Worm (Caenorhabditis elegans) whole organism, midembryonic: ENCODE results near the gene ceeh-2.

ENCODE experiments used
- T22C8.4 ChIP-seq: fragments of 200-800 bp; sonication (Bioruptor generic); IDR thresholded peaks from 2 replicates; pipeline ENCODE4 v1.3.6; 2022; ENCODE audit warnings: missing genetic modification characterization, missing compliant biosample characterization
- cog-1 ChIP-seq: sonication (generic microtip); optimal IDR thresholded peaks from 2 replicates; lab custom pipeline; 2016; ENCODE audit warnings: missing genetic modification characterization, missing compliant biosample characterization
- flt-1 ChIP-seq: fragments of 200-800 bp; sonication (Bioruptor generic); IDR thresholded peaks from 2 replicates; pipeline ENCODE4 v1.3.6; 2022; ENCODE audit warnings: missing genetic modification characterization, missing compliant biosample characterization
- klf-2 ChIP-seq: fragments of 200-800 bp; sonication (Bioruptor generic); conservative IDR thresholded peaks from 2 replicates; pipeline ENCODE4 v1.3.6; 2022; ENCODE audit warnings: missing genetic modification reagents, missing genetic modification characterization, missing compliant biosample characterization
- med-1 ChIP-seq: sonication (generic microtip); optimal IDR thresholded peaks from 2 replicates; lab custom pipeline; 2017; ENCODE audit warnings: missing genetic modification characterization, mild to moderate bottlenecking, missing compliant biosample characterization, antibody characterized with exemption, missing genetic modification reagents; ENCODE audit not compliant: insufficient read depth
- ref-1 ChIP-seq: fragments of 200-800 bp; sonication (Bioruptor generic); conservative IDR thresholded peaks from 2 replicates; pipeline ENCODE4 v1.3.6; 2022; ENCODE audit warnings: missing genetic modification reagents, missing genetic modification characterization, missing compliant biosample characterization
- tab-1 ChIP-seq: fragments of 200-800 bp; sonication (Bioruptor generic); IDR thresholded peaks from 2 replicates; pipeline ENCODE4 v1.3.6; 2022; ENCODE audit warnings: missing genetic modification characterization, missing compliant biosample characterization
- ztf-23 ChIP-seq: fragments of 200-800 bp; sonication (Bioruptor generic); IDR thresholded peaks from 2 replicates; pipeline ENCODE4 v1.3.6; 2022; ENCODE audit warnings: missing genetic modification reagents, missing genetic modification characterization, missing compliant biosample characterization
- ztf-29 ChIP-seq: fragments of 200-800 bp; sonication (Bioruptor generic); IDR thresholded peaks from 2 replicates; pipeline ENCODE4 v1.3.6; 2022; ENCODE audit warnings: missing genetic modification reagents, missing genetic modification characterization, missing compliant biosample characterization

Gene ceeh-2

ce11 chrV:10387412-10387811 lies 29.7 kb upstream of the ceeh-2 start:
- no peak for TF ChIP-seq flt-1 (GFP tag; lab: Robert Waterston, UW)
- TF ChIP-seq tab-1 (GFP tag; lab: Robert Waterston, UW), result no peak
- TF ChIP-seq cog-1 (tag; lab: Kevin White, UChicago), result no peak
- no peak for TF ChIP-seq klf-2 (GFP tag; lab: Robert Waterston, UW)
- TF ChIP-seq ztf-29 (GFP tag; lab: Robert Waterston, UW), result no peak
- TF ChIP-seq ref-1, result no peak
- no peak for TF ChIP-seq ztf-23 (GFP tag; lab: Robert Waterston, UW)
- no peak for TF ChIP-seq med-1
- TF ChIP-seq T22C8.4 (GFP tag; lab: Robert Waterston, UW), result no peak

ce11 chrV:10383950-10384349 lies 26.2 kb upstream of the ceeh-2 start, which contains the start of gene spe-10:
spe-10 (plus strand) TSS chrV:10384250.
- TF ChIP-seq flt-1 (GFP tag; lab: Robert Waterston, UW) (no peak), T22C8.4 (GFP tag; lab: Robert Waterston, UW) (no peak)

- TF ChIP-seq ztf-29 (GFP tag; lab: Robert Waterston, UW), result no peak
- no peak for TF ChIP-seq ztf-23 (GFP tag; lab: Robert Waterston, UW)
- TF ChIP-seq flt-1 (GFP tag; lab: Robert Waterston, UW), result no peak
- no peak for TF ChIP-seq cog-1 (tag; lab: Kevin White, UChicago)
- TF ChIP-seq T22C8.4 (GFP tag; lab: Robert Waterston, UW), result no peak
- no peak for TF ChIP-seq med-1
- no peak for TF ChIP-seq ref-1
- no peak for TF ChIP-seq tab-1 (GFP tag; lab: Robert Waterston, UW)
- TF ChIP-seq klf-2 (GFP tag; lab: Robert Waterston, UW), result no peak
These were observed 24.4 kb upstream of the ceeh-2 start, which contains the start of gene pqn-2 for ce11 chrV:10382142-10382541. pqn-2 (plus strand) TSS chrV:10382442.

- TF ChIP-seq T22C8.4 (GFP tag; lab: Robert Waterston, UW) (no peak), med-1 (no peak), ztf-23 (GFP tag; lab: Robert Waterston, UW) (no peak), flt-1 (GFP tag; lab: Robert Waterston, UW) (no peak), cog-1 (tag; lab: Kevin White, UChicago) (no peak), klf-2 (GFP tag; lab: Robert Waterston, UW) (no peak), ref-1 (no peak), ztf-29 (GFP tag; lab: Robert Waterston, UW) (no peak), tab-1 (GFP tag; lab: Robert Waterston, UW) (no peak)
These were observed 24.0 kb upstream of the ceeh-2 start, which contains the start of gene abu-1 for ce11 chrV:10381726-10382125. abu-1 (minus strand) TSS chrV:10381826.

ce11 chrV:10379761-10380160 lies 22.1 kb upstream of the ceeh-2 start:
- TF ChIP-seq cog-1 (tag; lab: Kevin White, UChicago) (no peak), flt-1 (GFP tag; lab: Robert Waterston, UW) (no peak), ref-1 (no peak), ztf-29 (GFP tag; lab: Robert Waterston, UW) (no peak), med-1 (no peak), tab-1 (GFP tag; lab: Robert Waterston, UW) (no peak), T22C8.4 (GFP tag; lab: Robert Waterston, UW) (no peak), klf-2 (GFP tag; lab: Robert Waterston, UW) (no peak), ztf-23 (GFP tag; lab: Robert Waterston, UW) (no peak)

ce11 chrV:10379293-10379692 lies 21.6 kb upstream of the ceeh-2 start, which contains the start of gene AC3.12:
AC3.12 (minus strand) TSS chrV:10379393.
- TF ChIP-seq ref-1 (no peak), klf-2 (GFP tag; lab: Robert Waterston, UW) (no peak), med-1 (no peak), cog-1 (tag; lab: Kevin White, UChicago) (no peak), ztf-29 (GFP tag; lab: Robert Waterston, UW) (no peak), T22C8.4 (GFP tag; lab: Robert Waterston, UW) (no peak), tab-1 (GFP tag; lab: Robert Waterston, UW) (no peak), flt-1 (GFP tag; lab: Robert Waterston, UW) (no peak), ztf-23 (GFP tag; lab: Robert Waterston, UW) (no peak)

ce11 chrV:10371951-10372350 lies 14.2 kb upstream of the ceeh-2 start, which contains the start of gene ugt-49:
ugt-49 (plus strand) TSS chrV:10372321.
- no peak for TF ChIP-seq ztf-23 (GFP tag; lab: Robert Waterston, UW)
- no peak for TF ChIP-seq flt-1 (GFP tag; lab: Robert Waterston, UW)
- TF ChIP-seq ztf-29 (GFP tag; lab: Robert Waterston, UW), result no peak
- TF ChIP-seq ref-1, result no peak
- no peak for TF ChIP-seq tab-1 (GFP tag; lab: Robert Waterston, UW)
- TF ChIP-seq cog-1 (tag; lab: Kevin White, UChicago), result no peak
- TF ChIP-seq T22C8.4 (GFP tag; lab: Robert Waterston, UW), result no peak
- no peak for TF ChIP-seq med-1
- no peak for TF ChIP-seq klf-2 (GFP tag; lab: Robert Waterston, UW)

ce11 chrV:10371177-10371576 lies 13.5 kb upstream of the ceeh-2 start:
- no peak for TF ChIP-seq ztf-29 (GFP tag; lab: Robert Waterston, UW)
- no peak for TF ChIP-seq med-1
- TF ChIP-seq tab-1 (GFP tag; lab: Robert Waterston, UW), result no peak
- TF ChIP-seq cog-1 (tag; lab: Kevin White, UChicago), result no peak
- TF ChIP-seq T22C8.4 (GFP tag; lab: Robert Waterston, UW), result no peak
- TF ChIP-seq klf-2 (GFP tag; lab: Robert Waterston, UW), result no peak
- no peak for TF ChIP-seq ref-1
- TF ChIP-seq flt-1 (GFP tag; lab: Robert Waterston, UW), result no peak
- no peak for TF ChIP-seq ztf-23 (GFP tag; lab: Robert Waterston, UW)

- no peak for TF ChIP-seq flt-1 (GFP tag; lab: Robert Waterston, UW)
- TF ChIP-seq cog-1 (tag; lab: Kevin White, UChicago), result no peak
- no peak for TF ChIP-seq med-1
- no peak for TF ChIP-seq ref-1
- TF ChIP-seq tab-1 (GFP tag; lab: Robert Waterston, UW), result no peak
- TF ChIP-seq ztf-23 (GFP tag; lab: Robert Waterston, UW), result no peak
- TF ChIP-seq ztf-29 (GFP tag; lab: Robert Waterston, UW), result no peak
- no peak for TF ChIP-seq klf-2 (GFP tag; lab: Robert Waterston, UW)
- TF ChIP-seq T22C8.4 (GFP tag; lab: Robert Waterston, UW), result no peak
These were observed 10.6 kb upstream of the ceeh-2 start, which contains the start of gene sri-20 for ce11 chrV:10368256-10368655. sri-20 (plus strand) TSS chrV:10368556.
